Worm (Caenorhabditis elegans): ENCODE results near the gene dnbp-1.

The dnbp-1 gene

DNA sequence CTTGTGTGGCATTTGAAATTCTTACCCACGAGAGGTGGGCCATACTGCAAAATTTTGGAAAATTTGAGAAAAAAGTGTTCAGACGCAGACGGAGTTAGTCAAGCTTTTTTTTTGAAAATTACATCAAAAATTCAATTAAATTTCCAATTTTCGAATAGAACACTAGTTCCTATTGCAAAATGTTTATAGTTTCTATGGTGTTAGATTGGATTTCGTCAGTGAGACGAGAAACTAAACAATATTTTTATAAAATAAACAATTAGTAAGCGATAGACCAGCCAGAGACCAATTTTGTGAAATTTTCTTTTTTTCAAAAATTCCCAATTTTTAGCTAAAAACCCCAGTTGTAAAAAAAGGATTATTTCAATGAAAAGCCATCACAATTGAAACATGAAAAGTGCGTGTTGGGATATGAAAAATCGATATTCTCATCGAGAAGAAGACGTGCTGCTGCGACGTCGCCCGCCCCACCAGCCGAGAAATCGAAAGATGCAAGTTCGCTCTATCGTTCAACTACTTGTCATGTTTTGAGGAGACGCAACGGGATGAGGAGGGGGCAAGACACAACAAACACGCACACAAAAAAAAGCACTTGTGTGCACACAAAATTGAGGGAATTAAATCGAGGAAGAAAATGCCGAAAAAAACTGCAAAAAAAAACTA is at the start of gene dnbp-1:
TSS of gene dnbp-1 (minus strand) at position 51 of the 663 bp plus-strand sequence.
- no peak for TF ChIP-seq unc-62 (GFP tag; optimal IDR thresholded peaks at IDR 0.05)

DNA sequence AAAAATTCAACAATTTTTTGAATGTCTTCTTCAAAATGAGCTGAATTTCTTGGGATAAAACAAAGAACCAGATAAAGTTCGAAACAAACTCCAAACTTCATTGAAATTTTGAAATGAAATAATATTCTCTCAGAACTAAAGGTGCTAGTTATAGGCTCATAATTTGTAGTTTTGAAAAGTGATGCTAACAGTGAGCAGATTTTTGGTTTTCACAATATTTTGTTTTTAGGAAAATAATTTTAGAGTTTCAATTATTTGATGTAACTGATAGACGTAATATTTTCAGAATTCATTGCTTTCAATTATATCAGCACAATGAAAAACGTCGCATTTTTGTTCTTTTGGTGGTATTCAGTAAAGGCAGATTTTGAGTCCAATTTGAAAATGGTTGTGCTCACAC is 40.2 kb upstream of the dnbp-1 start, which contains the start of the genes irld-56 and irld-55:
TSS of gene irld-56 (minus strand) at position 101 of the 400 bp plus-strand sequence.
TSS of gene irld-55 (plus strand) at position 316 of the 400 bp plus-strand sequence.
- TF ChIP-seq unc-62 (GFP tag; optimal IDR thresholded peaks at IDR 0.05), result no peak

DNA sequence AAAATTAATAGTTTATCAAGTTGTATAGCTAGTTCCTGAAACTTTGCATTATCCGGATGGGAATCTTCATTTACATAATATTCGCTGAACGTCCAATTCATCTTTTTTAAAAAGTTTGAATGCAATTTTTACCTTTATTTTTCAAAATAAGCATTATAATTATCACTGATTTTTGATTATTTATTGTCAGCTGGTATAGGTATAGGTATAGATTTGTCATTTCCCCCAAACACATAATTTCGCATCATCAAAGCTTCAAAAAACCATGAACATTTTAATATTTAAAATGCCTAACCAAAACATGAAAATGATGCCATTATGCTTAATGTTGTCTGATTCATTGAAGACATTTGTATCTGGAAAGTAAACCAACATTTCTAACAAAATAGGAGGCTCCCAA is 36.2 kb upstream of the dnbp-1 start, which contains the start of gene srw-63:
TSS of gene srw-63 (minus strand) at position 101 of the 400 bp plus-strand sequence.
- no peak for TF ChIP-seq unc-62 (GFP tag; optimal IDR thresholded peaks at IDR 0.05)

DNA sequence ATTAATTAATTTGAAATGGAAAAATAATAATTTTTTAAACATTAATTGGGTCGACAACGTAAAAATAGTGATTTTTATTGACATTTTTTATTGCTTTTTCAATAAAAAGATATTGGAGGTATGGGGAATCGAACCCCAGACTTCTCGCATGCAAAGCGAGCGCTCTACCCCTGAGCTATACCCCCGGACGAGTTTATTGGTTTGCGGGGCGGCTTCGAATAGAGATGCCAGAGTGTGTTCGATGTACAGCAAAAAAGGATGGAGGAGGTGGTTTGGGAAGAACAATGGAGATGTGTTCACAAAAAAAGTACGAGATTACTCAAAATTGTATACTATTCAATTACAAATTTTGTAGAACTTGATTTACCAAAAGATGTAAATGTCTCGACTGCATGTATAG is 34.0 kb upstream of the dnbp-1 start:
- no peak for TF ChIP-seq unc-62 (GFP tag; optimal IDR thresholded peaks at IDR 0.05)

DNA sequence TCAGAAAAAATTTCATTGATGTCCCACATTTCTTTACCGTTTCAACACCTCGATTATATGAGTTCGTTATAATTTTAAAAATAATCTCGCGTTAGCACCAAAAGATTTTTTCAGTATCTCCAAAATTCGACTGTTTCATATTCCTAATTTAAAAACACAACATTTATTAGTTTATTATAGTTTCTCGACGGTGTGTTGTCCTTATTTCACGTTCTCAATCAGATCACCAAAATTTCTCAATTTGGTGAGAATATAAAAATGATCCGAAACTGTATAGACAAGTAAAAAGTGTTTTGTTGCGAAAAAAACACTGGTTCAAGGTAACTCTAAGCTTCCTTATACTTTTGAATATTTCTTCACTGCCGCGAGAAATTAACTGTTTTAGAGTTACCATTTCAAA is 29.1 kb upstream of the dnbp-1 start:
- TF ChIP-seq unc-62 (GFP tag; optimal IDR thresholded peaks at IDR 0.05), result no peak

DNA sequence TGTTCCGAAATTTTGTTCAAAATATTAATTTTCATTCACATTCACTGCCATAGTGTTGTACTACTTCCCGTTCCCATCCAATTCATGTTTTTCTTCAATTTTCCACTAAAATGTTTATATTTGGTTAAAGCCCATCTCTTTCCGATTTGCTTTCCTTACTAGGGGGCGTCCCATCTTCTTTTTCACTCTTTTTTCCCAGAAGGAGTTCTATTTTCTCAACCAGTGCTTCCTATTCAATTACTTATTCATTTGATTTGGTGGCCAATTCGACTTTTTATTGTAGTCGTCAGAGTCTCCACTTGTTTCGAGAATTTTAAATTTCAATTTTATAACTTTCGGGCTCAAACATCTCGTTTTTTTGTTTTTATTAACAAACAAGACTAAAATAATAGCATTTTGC is 22.1 kb upstream of the dnbp-1 start:
- TF ChIP-seq unc-62 (GFP tag; optimal IDR thresholded peaks at IDR 0.05), result no peak

DNA sequence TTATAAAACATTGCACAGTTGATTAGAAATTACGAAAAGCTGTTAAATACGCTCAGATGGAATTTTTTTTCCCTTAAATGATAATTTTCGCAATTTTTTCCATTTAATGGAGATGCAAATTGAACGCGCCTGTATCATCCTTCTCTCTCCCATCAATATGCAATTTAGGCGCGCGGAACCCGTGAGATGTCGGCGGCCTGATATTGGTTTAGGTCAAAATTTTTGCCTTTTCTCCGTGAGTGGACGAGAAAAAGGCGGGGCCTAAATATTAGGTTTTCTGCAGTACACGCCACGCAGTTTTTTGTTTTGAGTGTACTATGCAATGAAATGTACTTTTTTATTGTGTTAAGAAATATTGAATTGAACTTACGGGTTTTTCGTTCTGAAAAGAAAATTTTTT is 10.2 kb upstream of the dnbp-1 start:
- no peak for TF ChIP-seq unc-62 (GFP tag; optimal IDR thresholded peaks at IDR 0.05)

DNA sequence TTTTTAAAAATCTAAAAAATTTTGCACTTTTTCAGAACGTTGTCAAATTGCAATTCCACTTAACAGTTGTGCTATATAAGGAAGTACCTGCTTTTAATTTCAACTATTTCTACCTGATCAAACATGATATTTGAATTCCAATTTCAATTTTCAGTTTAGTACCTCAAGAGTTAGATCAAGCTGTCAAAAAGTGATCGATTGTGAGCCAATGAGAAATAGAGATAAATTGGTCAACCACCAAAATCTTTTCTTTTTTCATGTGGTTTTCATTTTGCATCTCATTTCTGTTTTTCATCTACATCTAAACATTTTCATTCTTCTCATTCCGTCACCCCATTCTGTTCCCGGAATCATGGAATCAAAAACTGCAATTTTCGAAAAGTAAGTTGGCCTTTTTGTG is 9.1 kb upstream of the dnbp-1 start, which contains the start of gene egl-23:
TSS of gene egl-23 (plus strand) at position 301 of the 400 bp plus-strand sequence.
- no peak for TF ChIP-seq unc-62 (GFP tag; optimal IDR thresholded peaks at IDR 0.05)

DNA sequence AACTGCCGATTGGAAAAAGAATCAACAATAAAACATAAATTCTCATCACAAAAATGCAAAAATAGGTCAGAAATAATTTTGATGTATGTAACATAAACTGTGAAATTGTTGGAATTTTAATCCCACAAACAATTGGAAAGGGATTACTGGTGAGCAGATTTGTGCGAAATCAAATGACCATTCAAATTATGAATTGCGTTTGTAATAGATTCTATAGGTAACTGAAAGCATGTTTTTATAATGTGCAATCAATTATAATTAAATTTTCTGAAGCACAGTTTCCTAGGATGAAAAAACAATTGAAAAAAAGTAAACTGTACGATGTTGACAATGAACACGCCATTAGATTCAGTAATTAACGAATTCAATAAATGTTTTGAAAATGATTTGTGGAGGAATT is 6.1 kb upstream of the dnbp-1 start, which contains the start of gene tor-1:
TSS of gene tor-1 (minus strand) at position 101 of the 400 bp plus-strand sequence.
- no peak for TF ChIP-seq unc-62 (GFP tag; optimal IDR thresholded peaks at IDR 0.05)

DNA sequence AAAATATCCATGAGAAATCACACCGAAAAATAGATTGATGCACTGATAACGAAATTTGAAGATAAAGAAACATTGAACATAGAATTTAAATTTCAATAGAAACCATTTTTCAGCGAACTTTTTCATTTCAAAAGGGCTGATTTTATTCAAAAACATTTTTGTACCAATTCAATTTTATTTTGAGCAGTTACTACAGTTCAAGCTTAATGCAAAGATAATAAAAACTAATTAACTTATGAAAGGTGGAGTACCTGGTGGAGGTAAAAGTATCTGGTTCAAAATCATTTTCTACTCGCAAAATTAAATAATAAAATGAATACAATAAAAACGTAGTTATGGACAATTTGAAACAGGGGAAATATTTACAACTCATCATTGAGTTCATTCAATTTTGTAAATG is 4.4 kb upstream of the dnbp-1 start, which contains the start of gene tor-2:
TSS of gene tor-2 (minus strand) at position 101 of the 400 bp plus-strand sequence.
- no peak for TF ChIP-seq unc-62 (GFP tag; optimal IDR thresholded peaks at IDR 0.05)

DNA sequence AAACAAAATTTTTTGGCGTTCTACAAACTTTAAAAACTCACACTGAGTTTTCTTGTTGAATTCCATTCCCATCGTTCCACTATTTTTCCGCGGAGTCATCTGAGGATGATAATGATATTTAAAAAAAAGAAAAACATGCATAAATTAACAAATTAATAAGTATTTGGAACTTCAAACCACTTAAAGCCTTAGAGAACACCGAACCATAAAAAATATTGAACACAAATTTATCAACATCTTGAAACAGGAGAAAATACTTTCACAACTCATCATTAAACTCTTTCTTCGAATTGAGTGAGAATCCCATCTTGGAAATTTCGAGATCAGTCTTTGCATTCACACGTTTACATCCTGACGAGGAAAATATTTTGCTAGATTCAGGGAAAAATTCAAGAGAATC is 2.8 kb upstream of the dnbp-1 start, which contains the start of gene gei-18:
TSS of gene gei-18 (minus strand) at position 101 of the 400 bp plus-strand sequence.
- TF ChIP-seq unc-62 (GFP tag; optimal IDR thresholded peaks at IDR 0.05), result no peak

DNA sequence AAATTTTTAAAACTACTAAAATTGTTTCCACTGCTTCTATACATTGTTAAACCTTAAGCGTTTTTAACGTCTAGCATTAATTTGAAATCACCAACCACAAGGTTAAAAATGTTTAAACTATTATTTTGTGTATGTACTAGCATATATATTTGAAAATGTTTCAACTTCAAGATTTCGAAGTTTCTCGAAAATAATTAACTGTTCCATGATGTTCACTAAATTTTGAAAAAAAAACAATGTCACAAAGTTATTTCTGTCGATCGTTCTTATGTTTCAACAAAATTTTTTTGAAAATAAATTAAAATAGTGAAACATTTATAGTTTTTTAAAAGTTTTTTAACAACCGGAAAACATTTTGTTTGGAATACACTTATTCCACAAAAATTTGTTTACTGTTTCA is 25.1 kb downstream of the dnbp-1 start:
- TF ChIP-seq unc-62 (GFP tag; optimal IDR thresholded peaks at IDR 0.05), result no peak

DNA sequence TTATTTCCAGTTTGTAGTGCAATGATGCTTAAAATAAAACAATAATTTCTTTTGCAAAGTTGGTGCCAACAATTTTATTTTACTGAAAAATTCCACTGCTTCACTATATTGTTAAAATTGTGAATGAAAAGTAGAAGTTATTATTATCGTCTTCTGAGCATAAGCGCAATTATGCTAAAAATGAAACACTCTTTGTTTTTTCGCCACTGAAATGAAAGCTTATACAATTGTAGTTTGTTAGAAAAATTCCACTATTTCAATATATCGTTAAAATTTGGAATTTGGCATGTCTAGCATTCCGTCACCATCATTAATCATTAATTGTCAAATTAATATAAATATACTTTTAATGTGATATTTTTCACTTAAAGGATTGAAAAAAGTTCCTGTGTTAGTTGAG is 25.7 kb downstream of the dnbp-1 start:
- TF ChIP-seq unc-62 (GFP tag; optimal IDR thresholded peaks at IDR 0.05), result no peak

DNA sequence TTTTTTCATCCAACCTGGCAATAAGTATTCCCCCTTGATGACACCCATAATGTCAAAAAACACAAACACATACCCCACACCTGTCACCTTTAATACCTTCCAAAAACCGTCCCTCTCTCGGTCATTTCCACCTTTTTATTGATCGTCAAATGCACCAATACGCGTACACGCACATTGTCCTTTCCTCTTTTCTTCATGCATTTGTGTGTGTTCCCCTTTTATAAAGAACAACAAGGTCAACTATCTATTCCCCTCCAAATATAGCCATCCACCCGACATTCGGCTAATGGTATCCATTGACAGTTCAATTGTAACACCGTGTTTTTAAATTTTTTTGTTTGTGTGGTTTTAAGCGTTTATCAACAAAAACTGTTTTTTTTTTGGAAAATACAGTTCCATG is 34.5 kb downstream of the dnbp-1 start:
- no peak for TF ChIP-seq unc-62 (GFP tag; optimal IDR thresholded peaks at IDR 0.05)

DNA sequence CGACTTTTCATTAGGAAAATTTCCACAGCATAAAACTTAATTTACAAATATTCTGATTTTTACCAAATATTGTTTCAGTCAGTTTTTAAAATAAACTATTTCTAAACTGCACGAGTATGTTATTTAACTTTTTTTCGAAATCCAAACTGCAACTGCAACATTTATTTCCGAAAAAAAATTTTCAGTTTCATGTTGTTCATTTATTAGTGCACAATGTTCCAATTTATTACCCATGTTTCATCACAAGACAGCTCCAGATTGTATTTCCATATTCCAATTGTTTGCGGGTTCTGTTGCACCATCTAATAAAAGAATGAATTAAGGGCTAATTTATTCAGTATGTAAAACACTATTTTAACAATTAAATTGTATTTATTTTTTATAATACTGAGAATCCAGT is 38.0 kb downstream of the dnbp-1 start:
- TF ChIP-seq unc-62 (GFP tag; optimal IDR thresholded peaks at IDR 0.05), result no peak

DNA sequence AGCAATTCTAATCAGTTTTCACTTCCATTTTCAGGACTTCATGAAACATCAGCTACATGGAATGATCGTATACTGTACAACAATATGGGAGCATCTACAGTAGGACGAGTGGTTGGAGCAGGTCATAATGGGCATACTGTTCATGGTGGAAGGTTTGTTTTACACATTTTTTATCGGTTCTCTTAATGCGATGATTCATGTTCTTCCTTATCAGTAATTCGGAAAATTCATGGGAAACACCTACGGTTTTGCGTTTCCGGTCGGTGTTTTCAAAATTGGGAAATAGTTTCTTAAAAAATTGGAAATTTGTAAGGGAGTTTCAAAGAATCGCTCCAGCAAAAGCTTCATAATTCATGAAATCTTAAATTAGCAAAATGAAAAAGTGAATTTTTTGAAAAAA is 38.8 kb downstream of the dnbp-1 start:
- TF ChIP-seq unc-62 (GFP tag; optimal IDR thresholded peaks at IDR 0.05), result no peak

DNA sequence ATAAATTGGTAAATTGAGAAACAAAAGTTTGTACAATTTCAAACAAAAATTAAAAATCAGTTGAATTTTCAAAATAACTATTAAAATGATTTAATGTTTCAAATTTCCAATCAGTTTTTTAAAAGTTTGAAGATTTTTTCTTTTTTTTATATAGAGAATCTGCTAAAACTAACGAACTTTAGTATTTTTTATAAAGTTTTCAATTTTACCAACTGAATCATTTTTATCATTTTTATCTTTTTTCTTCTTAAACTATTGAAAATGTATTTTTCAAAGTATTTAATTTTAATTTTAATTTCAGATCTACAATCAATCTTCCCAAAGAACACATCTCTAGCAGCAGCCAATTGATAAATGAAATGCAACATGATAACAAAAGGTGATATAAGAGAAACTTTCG is 45.6 kb downstream of the dnbp-1 start, which contains the start of gene Y37A1A.4:
TSS of gene Y37A1A.4 (plus strand) at position 301 of the 400 bp plus-strand sequence.
- TF ChIP-seq unc-62 (GFP tag; optimal IDR thresholded peaks at IDR 0.05), result no peak
